Fruit fly (Drosophila melanogaster) whole organism, wandering third instar larva: ENCODE results near the gene CG6660.

Source experiments
- Jra ChIP-seq: sonication (Bioruptor generic); optimal IDR thresholded peaks from 2 replicates; lab custom pipeline; 2016; ENCODE audit warnings: missing biosample characterization, missing genetic modification characterization
- OdsH ChIP-seq: fragments of 200-800 bp; sonication (Bioruptor generic); optimal IDR thresholded peaks from 2 replicates; lab custom pipeline; 2016; ENCODE audit warnings: missing biosample characterization, mild to moderate bottlenecking, missing genetic modification characterization
- pan ChIP-seq: fragments of >200 bp; optimal IDR thresholded peaks from 2 replicates; lab custom pipeline; 2017

dm6 chr3R:22877610-22878009 is 45.5 kb upstream of the CG6660 start:
- no peak for TF ChIP-seq pan (lab: Kevin White, UChicago)
- TF ChIP-seq OdsH (GFP tag; lab: Kevin White, UChicago): no peak
- TF ChIP-seq Jra (GFP tag; lab: Kevin White, UChicago): no peak
